Fruit fly (Drosophila melanogaster): ENCODE measurements around the gene CG14913.

- TF ChIP-seq CTCF (optimal IDR thresholded peaks at IDR 0.05) (no peak), CG8478 (optimal IDR thresholded peaks at IDR 0.05) (no peak)
Observed at dm6 chr2L:11014018-11014611, 2.7 kb upstream of the CG14913 start.

Data from S2 (cell line).